Fruit fly (Drosophila melanogaster) whole organism, embryonic: ENCODE measurements around the gene CG32432.

ENCODE experiments used
- CG10959 ChIP-seq: fragments of 200-800 bp; sonication (Bioruptor generic); IDR thresholded peaks from 2 replicates; pipeline ENCODE4 v1.3.6; 2022; ENCODE audit warnings: missing biosample characterization, missing genetic modification characterization
- CG11398 ChIP-seq: fragments of 200-800 bp; sonication (Bioruptor generic); optimal IDR thresholded peaks from 2 replicates; lab custom pipeline; 2016; ENCODE audit warnings: missing biosample characterization, missing genetic modification characterization
- CG12219 ChIP-seq: fragments of 200-800 bp; sonication (Bioruptor generic); optimal IDR thresholded peaks from 3 replicates; lab custom pipeline; 2018; ENCODE audit warnings: missing biosample characterization, mild to moderate bottlenecking, missing genetic modification characterization
- CG17612 ChIP-seq: fragments of 200-800 bp; sonication (Bioruptor generic); IDR thresholded peaks from 2 replicates; pipeline ENCODE4 v1.3.6; 2022; ENCODE audit warnings: missing biosample characterization, missing genetic modification characterization
- CG31441 ChIP-seq: fragments of 200-800 bp; sonication (Bioruptor generic); IDR thresholded peaks from 2 replicates; pipeline ENCODE4 v1.3.6; 2022; ENCODE audit warnings: missing biosample characterization, missing genetic modification characterization
- CG6254 ChIP-seq: fragments of 200-800 bp; sonication (Bioruptor generic); optimal IDR thresholded peaks from 3 replicates; lab custom pipeline; 2017; ENCODE audit warnings: mild to moderate bottlenecking, missing biosample characterization, missing genetic modification reagents, missing genetic modification characterization
- CG7745 ChIP-seq: fragments of 200-800 bp; sonication (Bioruptor generic); optimal IDR thresholded peaks from 2 replicates; lab custom pipeline; 2018; ENCODE audit warnings: missing biosample characterization, mild to moderate bottlenecking, missing genetic modification characterization, moderate library complexity
- CG8089 ChIP-seq: fragments of 200-800 bp; sonication (Bioruptor generic); optimal IDR thresholded peaks from 3 replicates; lab custom pipeline; 2016; ENCODE audit warnings: missing biosample characterization, missing genetic modification characterization
- Dref ChIP-seq: fragments of 200-800 bp; sonication (Bioruptor generic); IDR thresholded peaks from 2 replicates; pipeline ENCODE4 v1.3.6; 2022; ENCODE audit warnings: missing biosample characterization, missing genetic modification characterization
- HHEX ChIP-seq: fragments of 200-800 bp; sonication (Bioruptor generic); optimal IDR thresholded peaks from 3 replicates; lab custom pipeline; 2017; ENCODE audit warnings: missing biosample characterization, mild to moderate bottlenecking, missing genetic modification characterization, missing genetic modification reagents
- Sox102F ChIP-seq: fragments of 200-800 bp; sonication (Bioruptor generic); optimal IDR thresholded peaks from 2 replicates; lab custom pipeline; 2018; ENCODE audit warnings: missing biosample characterization, mild to moderate bottlenecking, missing genetic modification characterization, moderate library complexity

DNA sequence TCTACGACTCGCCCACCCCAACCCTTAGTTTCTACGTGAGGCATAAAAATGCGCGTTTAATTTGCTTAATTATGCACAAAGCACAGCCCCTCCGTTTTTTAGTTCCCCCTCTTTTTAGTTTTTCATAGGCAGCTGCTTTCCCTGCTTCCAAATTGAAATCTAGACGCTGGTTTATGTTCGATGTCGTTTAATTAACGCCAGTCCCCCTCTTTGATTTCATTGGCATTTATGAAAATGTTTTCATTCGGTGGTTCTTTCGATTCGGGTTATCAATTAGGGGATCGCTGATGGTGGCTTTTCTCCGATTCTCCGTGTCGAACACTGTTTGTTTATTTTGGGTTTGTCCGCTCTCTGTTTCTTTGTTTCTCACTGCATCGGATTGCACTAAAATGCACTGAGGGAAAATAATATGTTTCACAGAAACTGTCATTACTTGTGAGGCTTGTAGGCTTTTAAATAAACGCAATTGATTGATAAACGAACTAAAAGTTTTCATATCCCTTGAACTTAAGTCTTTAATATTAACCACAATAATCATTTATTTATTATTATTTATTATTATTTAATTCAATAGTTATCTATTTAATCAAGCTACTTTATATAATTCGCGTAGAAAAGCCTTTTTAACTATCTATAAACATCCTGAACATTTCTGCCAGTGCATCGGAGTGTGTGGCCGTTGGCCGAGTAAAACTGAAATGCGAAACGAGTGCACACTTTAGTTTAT lies 45.2 kb upstream of the CG32432 start:
- TF ChIP-seq CG8089 (GFP tag; lab: Kevin White, UChicago) (no peak), CG17612 (GFP tag; lab: Robert Waterston, UW) (no peak), CG31441 (GFP tag; lab: Robert Waterston, UW) (peak; percentile 81), CG10959 (no peak), Sox102F (peak; percentile 73), CG7745 (tag; lab: Kevin White, UChicago) (peak; percentile 63), Dref (no peak), CG12219 (no peak), HHEX (GFP tag; lab: Kevin White, UChicago) (no peak), CG6254 (peak; percentile 58), CG11398 (GFP tag; lab: Kevin White, UChicago) (no peak)
